Fruit fly (Drosophila melanogaster) S2 (cell line): ENCODE data around the gene MAGE.

Experiments used
- CG8478 ChIP-seq: fragments of >200 bp; optimal IDR thresholded peaks from 2 replicates; lab custom pipeline; 2018
- CTCF ChIP-seq, 2 experiments: fragments of >200 bp; optimal IDR thresholded peaks; 2 replicates each; lab custom pipeline; 2018

DNA sequence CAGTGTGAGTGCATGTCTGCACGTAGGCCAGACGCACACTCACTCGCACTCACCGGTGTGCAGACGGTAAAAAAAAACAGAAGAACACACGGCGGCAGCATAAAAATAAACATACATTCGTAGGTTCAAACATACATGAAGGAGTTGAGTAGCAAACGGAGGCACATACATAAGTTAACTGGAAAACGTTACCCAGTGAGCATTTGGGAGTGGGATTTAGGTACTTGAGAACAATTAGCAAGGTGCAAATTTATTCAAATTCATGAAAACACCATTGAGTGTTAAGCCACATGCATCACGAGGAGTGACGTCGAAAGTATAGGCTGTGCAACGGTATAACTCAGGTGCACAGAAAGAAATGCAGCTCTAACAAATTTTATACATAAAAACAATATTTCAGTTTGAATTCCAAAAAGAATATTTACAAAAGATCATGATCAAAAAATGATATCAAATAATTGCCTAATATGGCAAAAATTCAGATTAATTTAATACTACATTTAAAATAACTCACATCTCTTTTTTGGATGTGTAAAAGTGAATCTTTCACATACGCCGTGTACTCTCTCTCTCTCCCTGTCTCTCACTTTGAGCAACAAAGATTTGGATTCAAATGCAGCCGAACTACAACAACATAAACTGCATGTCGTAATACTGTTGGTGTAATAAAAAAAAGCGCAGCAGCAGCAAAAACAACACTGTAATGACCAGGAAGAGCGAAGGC lies 46.2 kb downstream of the MAGE start:
- TF ChIP-seq CTCF (optimal IDR thresholded peaks at IDR 0.05; lab: Kevin White, UChicago), result no peak
- no peak for TF ChIP-seq CG8478
